Worm (Caenorhabditis elegans) whole organism, young adult: ENCODE results near the gene ZK402.1.
"Not testable (repeated sequence)": the region's sequence is repeated elsewhere in the genome, so short reads cannot be mapped to it uniquely, and the experiment has no call there.

Experiments
- lin-35 ChIP-seq, 3 experiments: fragments of 150-350 bp in 2 of 3; sonication (generic microtip) in 1 of 3; optimal IDR thresholded peaks; 2 replicates each; lab custom pipeline; 2014 to 2018; ENCODE audit warnings: missing biosample characterization in 3 of 3, missing genetic modification characterization in 3 of 3, missing genetic modification reagents in 3 of 3
- tbp1 ChIP-seq: fragments of 200-800 bp; sonication (Bioruptor generic); optimal IDR thresholded peaks from 2 replicates; lab custom pipeline; 2018; ENCODE audit warnings: mild to moderate bottlenecking, missing genetic modification characterization, missing compliant biosample characterization
- unc-130 ChIP-seq: sonication (generic microtip); optimal IDR thresholded peaks from 2 replicates; lab custom pipeline; 2016; ENCODE audit warnings: missing genetic modification reagents, missing genetic modification characterization, missing compliant biosample characterization

DNA sequence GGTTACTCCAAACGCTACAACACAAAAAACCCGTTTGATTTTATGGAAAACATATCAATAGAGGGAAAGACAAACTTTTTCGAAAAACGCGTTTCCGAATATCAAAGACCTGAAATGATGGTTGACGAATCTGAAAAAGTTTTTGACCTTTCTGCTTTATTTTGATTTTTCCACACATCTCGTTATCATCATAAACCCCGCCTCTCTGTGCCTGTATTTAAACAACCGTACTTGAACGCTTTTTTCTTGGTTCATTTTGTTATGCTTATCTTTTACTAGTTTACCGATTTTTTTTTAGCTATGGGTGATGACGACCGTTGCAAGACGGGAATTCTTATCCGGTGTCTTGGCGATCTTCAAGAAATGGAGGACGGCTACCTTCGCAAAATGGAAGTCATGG is 26.6 kb downstream of the ZK402.1 start, which contains the start of gene F19G12.1:
- not testable (repeated sequence) for TF ChIP-seq tbp1; lin-35 (GFP tag; optimal IDR thresholded peaks at IDR 0.05; lab: Kevin White, UChicago); unc-130
